Fruit fly (Drosophila melanogaster): Measurements from ENCODE around the gene CG33181.

DNA sequence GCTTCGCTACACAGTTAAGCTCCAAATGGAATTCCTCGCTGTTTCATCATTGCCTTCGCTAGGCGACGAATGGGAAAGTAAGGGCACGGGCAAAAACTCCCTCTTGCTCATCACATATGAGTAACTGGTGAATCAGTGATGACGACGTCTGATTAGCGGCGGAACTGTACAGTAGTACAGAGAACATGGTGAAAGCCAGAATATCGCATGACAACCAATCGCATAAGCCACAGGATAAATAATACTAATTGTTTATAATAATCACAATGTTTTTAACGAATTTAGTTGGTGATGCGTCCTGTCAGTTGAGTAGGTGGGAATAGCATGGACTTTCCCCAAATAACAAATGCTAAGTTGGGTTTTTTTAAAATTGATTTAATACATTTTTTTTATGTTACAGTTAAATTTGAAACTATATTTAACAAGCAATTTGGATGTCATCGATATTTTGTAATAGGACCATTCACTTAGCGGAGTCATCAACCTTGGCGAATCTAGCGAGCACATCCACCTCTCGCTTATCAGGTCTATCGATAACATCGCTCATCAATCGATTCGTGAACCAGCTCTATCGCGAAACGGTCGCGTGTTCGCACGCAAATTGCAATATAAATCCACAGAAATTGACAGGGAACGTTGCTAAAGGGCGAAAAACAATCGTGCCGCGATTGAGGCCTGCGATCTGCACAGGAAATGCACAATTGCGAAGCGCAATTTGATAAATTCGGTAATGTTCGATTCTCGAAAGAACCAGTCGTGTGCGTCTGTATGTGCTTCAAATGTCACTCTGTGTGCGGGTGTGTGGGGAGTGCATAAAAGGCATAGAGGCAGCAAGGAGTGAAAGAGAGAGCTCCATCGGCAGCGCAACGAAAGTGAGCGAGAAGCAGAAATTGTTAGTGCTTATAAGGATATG is 71.2 kb downstream of the CG33181 start, which contains the start of the genes CG12112 and Trf4-1:
- TF ChIP-seq pan (optimal IDR thresholded peaks at IDR 0.05) (no peak), usp (GFP tag; optimal IDR thresholded peaks at IDR 0.05) (no peak), Dll (optimal IDR thresholded peaks at IDR 0.05) (no peak)
